Worm (Caenorhabditis elegans) whole organism, early embryonic: Measurements from ENCODE around the gene sgn-1.

ENCODE experiments used
- flt-1 ChIP-seq: fragments of 200-800 bp; sonication (Bioruptor generic); IDR thresholded peaks from 2 replicates; pipeline ENCODE4 v1.3.6; 2022; ENCODE audit warnings: missing genetic modification characterization, missing compliant biosample characterization
- scrt-1 ChIP-seq: fragments of 200-800 bp; sonication (Bioruptor generic); IDR thresholded peaks from 2 replicates; pipeline ENCODE4 v1.3.6; 2022; ENCODE audit warnings: missing genetic modification characterization, missing compliant biosample characterization
- tra-4 ChIP-seq: sonication (generic microtip); optimal IDR thresholded peaks from 2 replicates; lab custom pipeline; 2017; ENCODE audit warnings: missing genetic modification characterization, missing compliant biosample characterization

- TF ChIP-seq scrt-1 (GFP tag; lab: Robert Waterston, UW) (no peak), tra-4 (no peak), flt-1 (GFP tag; lab: Robert Waterston, UW) (no peak)
These were observed 12.8 kb downstream of the sgn-1 start, which contains the start of gene let-19 for ce11 chrII:8770675-8771074.
